Fruit fly (Drosophila melanogaster): ENCODE data around the gene CG8031.

The CG8031 gene

dm6 chr3R:13012351-13012750, 1.2 kb upstream of the CG8031 start (continued):
- TF ChIP-seq croc (GFP tag; conservative IDR thresholded peaks at IDR 0.05): peak; percentile 24; the same call in 2 of the 3 replicates
- TF ChIP-seq CG2120 (GFP tag; optimal IDR thresholded peaks at IDR 0.05): peak; percentile 72
- TF ChIP-seq mam (GFP tag; optimal IDR thresholded peaks at IDR 0.05): peak; percentile 64
- peak; percentile 29 for TF ChIP-seq Ets97D (GFP tag; optimal IDR thresholded peaks at IDR 0.05)
- TF ChIP-seq CG32767 (GFP tag; IDR thresholded peaks at IDR 0.05): 0 out of 2 replicates have a peak, but pooled peaks have one; percentile 45
- TF ChIP-seq CG12659 (GFP tag; optimal IDR thresholded peaks at IDR 0.05): peak; percentile 26
- TF ChIP-seq gcm2 (GFP tag; optimal IDR thresholded peaks at IDR 0.05): peak; percentile 16
- TF ChIP-seq Six4 (GFP tag; optimal IDR thresholded peaks at IDR 0.05): peak; percentile 22
- TF ChIP-seq knrl (GFP tag; IDR thresholded peaks at IDR 0.05; ENCODE audit: partially characterized antibody): peak; percentile 16; the same call in 1 of the 3 replicates
- TF ChIP-seq Atf-2 (GFP tag; optimal IDR thresholded peaks at IDR 0.05): peak; percentile 21
- peak; percentile 71 for TF ChIP-seq sob (GFP tag; IDR thresholded peaks at IDR 0.05)
- no peak for TF ChIP-seq cas (GFP tag; IDR thresholded peaks at IDR 0.05)
- peak; percentile 72 for TF ChIP-seq CG32772 (GFP tag; IDR thresholded peaks at IDR 0.05)
- peak; percentile 29 for TF ChIP-seq schlank (tag; optimal IDR thresholded peaks at IDR 0.05)
- TF ChIP-seq odd (GFP tag; optimal IDR thresholded peaks at IDR 0.05): peak; percentile 7
- TF ChIP-seq klu (GFP tag; IDR thresholded peaks at IDR 0.05): peak; percentile 44; the same call in 1 of the 2 replicates
- TF ChIP-seq chif (GFP tag; optimal IDR thresholded peaks at IDR 0.05): peak; percentile 58 to 62
- peak; percentile 51 for TF ChIP-seq Bdp1 (GFP tag; optimal IDR thresholded peaks at IDR 0.05)
- peak; percentile 51 to 75 for TF ChIP-seq Trl (optimal IDR thresholded peaks at IDR 0.05)
- TF ChIP-seq Trl (GFP tag; optimal IDR thresholded peaks at IDR 0.05): peak; percentile 16
- TF ChIP-seq Elba2 (GFP tag; optimal IDR thresholded peaks at IDR 0.05): no peak
- peak; percentile 43 for TF ChIP-seq CG10147 (GFP tag; optimal IDR thresholded peaks at IDR 0.05)
- peak; percentile 45 for TF ChIP-seq CG12391 (tag; optimal IDR thresholded peaks at IDR 0.05)
- TF ChIP-seq CG34422 (GFP tag; IDR thresholded peaks at IDR 0.05): peak; percentile 86
- peak; percentile 45 for TF ChIP-seq CG17829 (tag; optimal IDR thresholded peaks at IDR 0.05)
- peak; percentile 41 for TF ChIP-seq CG13775 (GFP tag; optimal IDR thresholded peaks at IDR 0.05)
- peak; percentile 96 for TF ChIP-seq CG1832 (GFP tag; optimal IDR thresholded peaks at IDR 0.05)
- no peak for TF ChIP-seq gt (GFP tag; IDR thresholded peaks at IDR 0.05)
- peak; percentile 38; the same call in 1 of the 2 replicates for TF ChIP-seq CG14667 (GFP tag; IDR thresholded peaks at IDR 0.05)
- TF ChIP-seq CG17912 (GFP tag; optimal IDR thresholded peaks at IDR 0.05): no peak
- TF ChIP-seq CG7271 (tag; optimal IDR thresholded peaks at IDR 0.05): no peak
- TF ChIP-seq br (optimal IDR thresholded peaks at IDR 0.05): no peak
- peak; percentile 58 for TF ChIP-seq oc (tag; optimal IDR thresholded peaks at IDR 0.05)
- no peak for TF ChIP-seq kni (GFP tag; optimal IDR thresholded peaks at IDR 0.05)
- no peak for TF ChIP-seq grn (GFP tag; optimal IDR thresholded peaks at IDR 0.05)
- TF ChIP-seq vfl (GFP tag; optimal IDR thresholded peaks at IDR 0.05): peak; percentile 60
- TF ChIP-seq ase (GFP tag; IDR thresholded peaks at IDR 0.05): peak; percentile 69; the same call in 2 of the 3 replicates
- peak; percentile 68 for TF ChIP-seq bab2 (GFP tag; optimal IDR thresholded peaks at IDR 0.05)
- TF ChIP-seq Gug (GFP tag; IDR thresholded peaks at IDR 0.05): peak; percentile 65; the same call in 3 of the 4 replicates
- peak; percentile 57 for TF ChIP-seq CG12299 (tag; optimal IDR thresholded peaks at IDR 0.05)
- TF ChIP-seq ems (GFP tag; optimal IDR thresholded peaks at IDR 0.05): peak; percentile 61
- TF ChIP-seq lov (optimal IDR thresholded peaks at IDR 0.05): no peak
- 0 out of 3 replicates have a peak, but pooled peaks have one; percentile 57 for TF ChIP-seq lov (GFP tag; IDR thresholded peaks at IDR 0.05)
- peak; percentile 84 for TF ChIP-seq Drgx (GFP tag; IDR thresholded peaks at IDR 0.05)
- no peak for TF ChIP-seq stwl (tag; optimal IDR thresholded peaks at IDR 0.05)
- peak; percentile 23 for TF ChIP-seq trh (GFP tag; optimal IDR thresholded peaks at IDR 0.05)
- peak; percentile 30 for TF ChIP-seq CG13296 (GFP tag; optimal IDR thresholded peaks at IDR 0.05)
- TF ChIP-seq pzg (GFP tag; optimal IDR thresholded peaks at IDR 0.05): peak; percentile 18
- TF ChIP-seq Blimp-1 (GFP tag; optimal IDR thresholded peaks at IDR 0.05): peak; percentile 1
- peak; percentile 32 for TF ChIP-seq btn (GFP tag; optimal IDR thresholded peaks at IDR 0.05)
- TF ChIP-seq mld (GFP tag; IDR thresholded peaks at IDR 0.05; ENCODE audit: partially characterized antibody): no peak
- TF ChIP-seq CrebB (tag; optimal IDR thresholded peaks at IDR 0.05): peak; percentile 66
